Fruit fly (Drosophila melanogaster) S2 (cell line): ENCODE data around the gene CG5521.

Experiments
- CG8478 ChIP-seq: fragments of >200 bp; optimal IDR thresholded peaks from 2 replicates; lab custom pipeline; 2018
- CTCF ChIP-seq, 2 experiments: fragments of >200 bp; optimal IDR thresholded peaks; 2 replicates each; lab custom pipeline; 2018

- TF ChIP-seq CTCF (optimal IDR thresholded peaks at IDR 0.05; lab: Kevin White, UChicago), result no peak
- no peak for TF ChIP-seq CG8478 (lab: Kevin White, UChicago)
These were observed 11.2 kb upstream of the CG5521 start for dm6 chr3R:26955527-26955926.
